Worm (Caenorhabditis elegans) whole organism, young adult: ENCODE data around the gene chc-1.

Experiments
- T26A5.8 ChIP-seq: sonication (generic microtip); optimal IDR thresholded peaks from 2 replicates; lab custom pipeline; 2016; ENCODE audit warnings: missing genetic modification characterization, missing compliant biosample characterization
- egl-44 ChIP-seq: fragments of 200-800 bp; sonication (Bioruptor generic); IDR thresholded peaks from 2 replicates; pipeline ENCODE4 v1.3.6; 2022; ENCODE audit warnings: missing genetic modification reagents, missing genetic modification characterization, missing compliant biosample characterization
- snpc-4 ChIP-seq, 5 experiments: fragments of 150-350 bp in 1 of 5; sonication (generic microtip) in 4 of 5; optimal IDR thresholded peaks; 2 replicates each; lab custom pipeline; 2014 to 2018; ENCODE audit warnings: missing genetic modification characterization in 5 of 5, missing biosample characterization in 3 of 5, antibody characterized with exemption in 2 of 5, mild to moderate bottlenecking in 2 of 5, missing compliant biosample characterization in 2 of 5, missing genotype in 2 of 5, moderate library complexity in 2 of 5, missing genetic modification reagents in 1 of 5
- sptf-2 ChIP-seq: fragments of 200-800 bp; sonication (Bioruptor generic); optimal IDR thresholded peaks from 2 replicates; lab custom pipeline; 2018; ENCODE audit warnings: mild to moderate bottlenecking, missing genetic modification characterization, missing compliant biosample characterization

ce11 chrIII:10206352-10206751 lies 2.7 kb downstream of the chc-1 start:
- no peak for TF ChIP-seq T26A5.8 (tag; lab: Kevin White, UChicago)
- TF ChIP-seq sptf-2: no peak
- no peak for TF ChIP-seq snpc-4 (GFP tag; optimal IDR thresholded peaks at IDR 0.05; lab: Kevin White, UChicago)
- TF ChIP-seq snpc-4 (tag; optimal IDR thresholded peaks at IDR 0.05; lab: Kevin White, UChicago): no peak
- TF ChIP-seq egl-44 (GFP tag; lab: Robert Waterston, UW): no peak
